Worm (Caenorhabditis elegans) whole organism, late embryonic: ENCODE results near the gene ints-13.

ENCODE experiments used
- C08G9.2 ChIP-seq: sonication (generic microtip); optimal IDR thresholded peaks from 2 replicates; lab custom pipeline; 2016; ENCODE audit warnings: mild to moderate bottlenecking, missing genetic modification characterization, moderate library complexity, missing compliant biosample characterization
- K02D7.2 ChIP-seq: sonication (generic microtip); optimal IDR thresholded peaks from 2 replicates; lab custom pipeline; 2017; ENCODE audit warnings: mild to moderate bottlenecking, missing genetic modification characterization, missing compliant biosample characterization
- K09A11.1 ChIP-seq: sonication (generic microtip); optimal IDR thresholded peaks from 2 replicates; lab custom pipeline; 2017; ENCODE audit warnings: antibody characterized with exemption, mild to moderate bottlenecking, missing genetic modification characterization, missing compliant biosample characterization; ENCODE audit not compliant: insufficient read depth
- ahr-1 ChIP-seq: sonication (generic microtip); optimal IDR thresholded peaks from 2 replicates; lab custom pipeline; 2016; ENCODE audit warnings: missing genetic modification characterization, missing compliant biosample characterization
- ceh-18 ChIP-seq: sonication (generic microtip); optimal IDR thresholded peaks from 2 replicates; lab custom pipeline; 2016; ENCODE audit warnings: missing genetic modification characterization, missing compliant biosample characterization
- ceh-19 ChIP-seq: fragments of 200-800 bp; sonication (Bioruptor generic); optimal IDR thresholded peaks from 2 replicates; lab custom pipeline; 2018; ENCODE audit warnings: mild to moderate bottlenecking, missing genetic modification characterization, missing compliant biosample characterization
- ceh-2 ChIP-seq: sonication (generic microtip); optimal IDR thresholded peaks from 2 replicates; lab custom pipeline; 2016; ENCODE audit warnings: missing genotype, missing genetic modification characterization, missing compliant biosample characterization
- ceh-30 ChIP-seq: fragments of 150-350 bp; optimal IDR thresholded peaks from 2 replicates; lab custom pipeline; 2014; ENCODE audit warnings: missing biosample characterization, missing genetic modification characterization
- ceh-31 ChIP-seq: sonication (generic microtip); optimal IDR thresholded peaks from 2 replicates; lab custom pipeline; 2016; ENCODE audit warnings: missing genetic modification characterization, missing compliant biosample characterization
- ceh-34 ChIP-seq: sonication (generic microtip); optimal IDR thresholded peaks from 2 replicates; lab custom pipeline; 2016; ENCODE audit warnings: mild to moderate bottlenecking, missing genetic modification characterization, missing compliant biosample characterization
- ceh-45 ChIP-seq: fragments of 200-800 bp; sonication (Bioruptor generic); IDR thresholded peaks from 2 replicates; pipeline ENCODE4 v1.3.6; 2022; ENCODE audit warnings: missing genetic modification reagents, missing genetic modification characterization, missing compliant biosample characterization
- ceh-48 ChIP-seq: sonication (generic microtip); optimal IDR thresholded peaks from 2 replicates; lab custom pipeline; 2016; ENCODE audit warnings: missing genetic modification characterization, inconsistent platforms, missing compliant biosample characterization
- che-1 ChIP-seq: sonication (generic microtip); optimal IDR thresholded peaks from 2 replicates; lab custom pipeline; 2016; ENCODE audit warnings: mild to moderate bottlenecking, missing genetic modification characterization, missing compliant biosample characterization
- dmd-4 ChIP-seq: sonication (generic microtip); optimal IDR thresholded peaks from 2 replicates; lab custom pipeline; 2016; ENCODE audit warnings: borderline replicate concordance, missing genetic modification characterization, missing compliant biosample characterization
- elt-2 ChIP-seq: sonication (generic microtip); optimal IDR thresholded peaks from 2 replicates; lab custom pipeline; 2016; ENCODE audit warnings: missing genetic modification reagents, missing genetic modification characterization, missing compliant biosample characterization
- elt-4 ChIP-seq: sonication (generic microtip); optimal IDR thresholded peaks from 2 replicates; lab custom pipeline; 2016; ENCODE audit warnings: missing genetic modification characterization, missing compliant biosample characterization
- ets-4 ChIP-seq: sonication (generic microtip); optimal IDR thresholded peaks from 2 replicates; lab custom pipeline; 2016; ENCODE audit warnings: missing genetic modification characterization, missing compliant biosample characterization
- eyg-1 ChIP-seq: sonication (generic microtip); optimal IDR thresholded peaks from 2 replicates; lab custom pipeline; 2016; ENCODE audit warnings: missing genotype, missing genetic modification characterization, missing compliant biosample characterization
- fax-1 ChIP-seq: sonication (generic microtip); optimal IDR thresholded peaks from 2 replicates; lab custom pipeline; 2016; ENCODE audit warnings: missing genotype, missing genetic modification characterization, missing compliant biosample characterization
- fkh-10 ChIP-seq: fragments of 150-350 bp; optimal IDR thresholded peaks from 2 replicates; lab custom pipeline; 2014; ENCODE audit warnings: missing biosample characterization, missing genetic modification reagents, missing genetic modification characterization
- fkh-6 ChIP-seq: sonication (generic microtip); optimal IDR thresholded peaks from 2 replicates; lab custom pipeline; 2016; ENCODE audit warnings: missing genetic modification characterization, missing compliant biosample characterization
- hlh-13 ChIP-seq: fragments of 200-800 bp; sonication (Bioruptor generic); optimal IDR thresholded peaks from 2 replicates; lab custom pipeline; 2018; ENCODE audit warnings: mild to moderate bottlenecking, missing genetic modification characterization, missing compliant biosample characterization
- hlh-15 ChIP-seq: sonication (generic microtip); optimal IDR thresholded peaks from 2 replicates; lab custom pipeline; 2016; ENCODE audit warnings: missing genetic modification characterization, missing compliant biosample characterization
- lin-11 ChIP-seq: fragments of 200-800 bp; sonication (Bioruptor generic); optimal IDR thresholded peaks from 2 replicates; lab custom pipeline; 2018; ENCODE audit warnings: mild to moderate bottlenecking, missing genetic modification characterization, missing compliant biosample characterization
- nfya-1 ChIP-seq: sonication (generic microtip); optimal IDR thresholded peaks from 2 replicates; lab custom pipeline; 2017; ENCODE audit warnings: missing genetic modification characterization, mild to moderate bottlenecking, missing compliant biosample characterization, antibody characterized with exemption, moderate library complexity
- nhr-11 ChIP-seq: fragments of 150-350 bp; optimal IDR thresholded peaks from 2 replicates; lab custom pipeline; 2014; ENCODE audit warnings: missing biosample characterization, missing genetic modification characterization
- nhr-232 ChIP-seq: sonication (generic microtip); optimal IDR thresholded peaks from 2 replicates; lab custom pipeline; 2016; ENCODE audit warnings: missing genetic modification characterization, missing compliant biosample characterization
- pag-3 ChIP-seq: sonication (generic microtip); optimal IDR thresholded peaks from 2 replicates; lab custom pipeline; 2016; ENCODE audit warnings: missing compliant biosample characterization, missing genetic modification characterization, borderline replicate concordance
- pat-9 ChIP-seq: fragments of 200-800 bp; sonication (Bioruptor generic); optimal IDR thresholded peaks from 2 replicates; lab custom pipeline; 2018; ENCODE audit warnings: mild to moderate bottlenecking, missing genetic modification characterization, moderate library complexity, missing compliant biosample characterization
- pax-1 ChIP-seq: fragments of 150-350 bp; optimal IDR thresholded peaks from 2 replicates; lab custom pipeline; 2014; ENCODE audit warnings: missing biosample characterization, missing genetic modification characterization
- pqm-1 ChIP-seq: sonication (generic microtip); optimal IDR thresholded peaks from 2 replicates; lab custom pipeline; 2016; ENCODE audit warnings: missing genetic modification characterization, missing compliant biosample characterization
- rnt-1 ChIP-seq: sonication (generic microtip); optimal IDR thresholded peaks from 2 replicates; lab custom pipeline; 2016; ENCODE audit warnings: missing genetic modification characterization, missing compliant biosample characterization
- sox-4 ChIP-seq: sonication (generic microtip); optimal IDR thresholded peaks from 2 replicates; lab custom pipeline; 2017; ENCODE audit warnings: mild to moderate bottlenecking, missing genetic modification characterization, inconsistent platforms, missing compliant biosample characterization
- syd-9 ChIP-seq: sonication (generic microtip); optimal IDR thresholded peaks from 2 replicates; lab custom pipeline; 2016; ENCODE audit warnings: mild to moderate bottlenecking, missing genetic modification characterization, moderate library complexity, missing compliant biosample characterization
- tbx-2 ChIP-seq: sonication (generic microtip); optimal IDR thresholded peaks from 2 replicates; lab custom pipeline; 2016; ENCODE audit warnings: missing genetic modification characterization, missing compliant biosample characterization
- tbx-7 ChIP-seq: sonication (generic microtip); optimal IDR thresholded peaks from 2 replicates; lab custom pipeline; 2016; ENCODE audit warnings: missing genotype, missing genetic modification characterization, missing compliant biosample characterization
- unc-3 ChIP-seq, 2 experiments: fragments of 200-800 bp in 1 of 2; sonication (Bioruptor generic) in 1 of 2; sonication (generic microtip) in 1 of 2; conservative IDR thresholded peaks in 1 of 2; optimal IDR thresholded peaks in 1 of 2; 2 replicates each; pipeline versions ENCODE4 v1.3.6 to Lab custom; 2016 to 2022; ENCODE audit warnings: missing compliant biosample characterization in 2 of 2, missing genetic modification characterization in 2 of 2, missing genetic modification reagents in 1 of 2
- unc-42 ChIP-seq: sonication (generic microtip); optimal IDR thresholded peaks from 2 replicates; lab custom pipeline; 2016; ENCODE audit warnings: missing genotype, missing genetic modification characterization, missing compliant biosample characterization
- unc-55 ChIP-seq: sonication (generic microtip); optimal IDR thresholded peaks from 2 replicates; lab custom pipeline; 2017; ENCODE audit warnings: missing biosample characterization, missing genetic modification reagents, missing genetic modification characterization
- unc-86 ChIP-seq: sonication (generic microtip); optimal IDR thresholded peaks from 2 replicates; lab custom pipeline; 2016; ENCODE audit warnings: missing genetic modification characterization, missing compliant biosample characterization
- zip-5 ChIP-seq: sonication (generic microtip); optimal IDR thresholded peaks from 2 replicates; lab custom pipeline; 2016; ENCODE audit warnings: missing genetic modification characterization, missing compliant biosample characterization
- ztf-16 ChIP-seq: sonication (generic microtip); optimal IDR thresholded peaks from 2 replicates; lab custom pipeline; 2017; ENCODE audit warnings: missing genetic modification characterization, missing compliant biosample characterization

ints-13 gene

ce11 chrIV:236138-236537 lies 1.1 kb downstream of the ints-13 start:
- TF ChIP-seq ceh-34 (tag; lab: Kevin White, UChicago), result no peak
- no peak for TF ChIP-seq ceh-31 (tag; lab: Kevin White, UChicago)
- TF ChIP-seq ztf-16, result no peak
- TF ChIP-seq unc-42 (tag; lab: Kevin White, UChicago), result no peak
- no peak for TF ChIP-seq tbx-2 (tag; lab: Kevin White, UChicago)
- no peak for TF ChIP-seq eyg-1 (tag; lab: Kevin White, UChicago)
- no peak for TF ChIP-seq sox-4
- no peak for TF ChIP-seq nhr-232 (tag; lab: Kevin White, UChicago)
- no peak for TF ChIP-seq unc-3 (GFP tag; conservative IDR thresholded peaks at IDR 0.05; lab: Robert Waterston, UW)
- TF ChIP-seq unc-3 (tag; optimal IDR thresholded peaks at IDR 0.05; lab: Kevin White, UChicago), result no peak
- no peak for TF ChIP-seq lin-11 (tag; lab: Kevin White, UChicago)
- no peak for TF ChIP-seq hlh-13
- TF ChIP-seq zip-5, result no peak
- no peak for TF ChIP-seq pag-3

ce11 chrIV:231673-232072 lies 5.6 kb downstream of the ints-13 start, which contains the start of gene gtf-2H1:
Gene gtf-2H1, minus strand, starts transcription at chrIV:231773.
- TF ChIP-seq C08G9.2 (tag; lab: Kevin White, UChicago) (no peak), hlh-15 (tag; lab: Kevin White, UChicago) (no peak), nhr-11 (tag; lab: Kevin White, UChicago) (no peak), unc-86 (tag; lab: Kevin White, UChicago) (no peak), sox-4 (no peak), fkh-10 (GFP tag; lab: Kevin White, UChicago) (no peak), lin-11 (tag; lab: Kevin White, UChicago) (no peak), nhr-232 (tag; lab: Kevin White, UChicago) (no peak), K02D7.2 (tag; lab: Kevin White, UChicago) (no peak), tbx-7 (tag; lab: Kevin White, UChicago) (no peak), ceh-30 (no peak), K09A11.1 (tag; lab: Kevin White, UChicago) (no peak), ceh-45 (GFP tag; lab: Robert Waterston, UW) (no peak), ahr-1 (no peak), ceh-2 (tag; lab: Kevin White, UChicago) (no peak), unc-55 (GFP tag; lab: Kevin White, UChicago) (no peak), pqm-1 (tag; lab: Kevin White, UChicago) (no peak), ceh-19 (no peak), unc-42 (tag; lab: Kevin White, UChicago) (no peak), ceh-48 (no peak)

- no peak for TF ChIP-seq rnt-1
- TF ChIP-seq C08G9.2 (tag; lab: Kevin White, UChicago), result no peak
These were observed 19.0 kb downstream of the ints-13 start, which contains the start of gene prdx-6 for ce11 chrIV:218252-218651. Gene prdx-6, plus strand, starts transcription at chrIV:218552.

ce11 chrIV:210591-210990 lies 26.7 kb downstream of the ints-13 start:
- TF ChIP-seq ceh-31 (tag; lab: Kevin White, UChicago) (peak; percentile 33), C08G9.2 (tag; lab: Kevin White, UChicago) (no peak), fkh-6 (no peak), pat-9 (no peak), ets-4 (tag; lab: Kevin White, UChicago) (no peak), che-1 (tag; lab: Kevin White, UChicago) (no peak), unc-55 (GFP tag; lab: Kevin White, UChicago) (peak; percentile 66), tbx-2 (tag; lab: Kevin White, UChicago) (peak; percentile 62), fax-1 (tag; lab: Kevin White, UChicago) (no peak), pax-1 (tag; lab: Kevin White, UChicago) (no peak), elt-2 (tag; lab: Kevin White, UChicago) (peak; percentile 67), fkh-10 (GFP tag; lab: Kevin White, UChicago) (no peak), syd-9 (tag; lab: Kevin White, UChicago) (peak; percentile 3), elt-4 (tag; lab: Kevin White, UChicago) (no peak), nfya-1 (tag; lab: Kevin White, UChicago) (peak; percentile 46), ceh-18 (tag; lab: Kevin White, UChicago) (no peak), unc-42 (tag; lab: Kevin White, UChicago) (peak; percentile 44), dmd-4 (tag; lab: Kevin White, UChicago) (no peak)
